Fruit fly (Drosophila melanogaster) S2 (cell line): ENCODE measurements around the gene CG11790.

Source experiments
- CG8478 ChIP-seq: fragments of >200 bp; optimal IDR thresholded peaks from 2 replicates; lab custom pipeline; 2018
- CTCF ChIP-seq, 2 experiments: fragments of >200 bp; optimal IDR thresholded peaks; 2 replicates each; lab custom pipeline; 2018

dm6 chr3R:25012016-25012415 lies 35.5 kb upstream of the CG11790 start:
- TF ChIP-seq CG8478 (lab: Kevin White, UChicago) (no peak), CTCF (optimal IDR thresholded peaks at IDR 0.05; lab: Kevin White, UChicago) (no peak)
